Worm (Caenorhabditis elegans): ENCODE results near the gene twk-35.

DNA sequence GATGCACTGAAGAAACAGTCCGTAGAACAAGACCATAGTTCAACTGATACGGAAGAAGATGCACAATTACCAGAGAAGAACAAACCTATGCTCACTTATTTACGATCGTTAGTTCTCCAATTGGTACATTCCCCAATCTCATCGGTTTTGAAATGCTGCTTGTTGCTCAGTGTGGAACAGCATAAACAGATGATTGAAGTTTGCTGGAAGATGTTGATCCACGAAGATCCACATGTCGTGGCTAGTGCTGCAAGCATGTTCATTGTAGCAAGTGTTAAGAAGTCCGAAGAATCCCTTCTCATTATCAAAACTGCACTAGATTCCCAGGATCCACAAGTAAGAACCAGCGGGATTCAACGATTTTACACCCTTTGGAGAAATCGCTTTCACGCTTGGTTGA, 29.1 kb downstream of the twk-35 start:
- no peak for TF ChIP-seq flt-1 (GFP tag; IDR thresholded peaks at IDR 0.05)
- TF ChIP-seq tab-1 (GFP tag; IDR thresholded peaks at IDR 0.05): no peak
- no peak for TF ChIP-seq ztf-23 (GFP tag; IDR thresholded peaks at IDR 0.05)
- TF ChIP-seq cog-1 (tag; optimal IDR thresholded peaks at IDR 0.05): no peak
- TF ChIP-seq ref-1 (GFP tag; conservative IDR thresholded peaks at IDR 0.05): no peak
- no peak for TF ChIP-seq klf-2 (GFP tag; conservative IDR thresholded peaks at IDR 0.05)
